Fruit fly (Drosophila melanogaster) whole organism, embryonic: ENCODE data around the gene CG16753.

Experiments used
- Awh ChIP-seq: fragments of 200-800 bp; sonication (Bioruptor generic); IDR thresholded peaks from 2 replicates; pipeline ENCODE4, ENCODE4 v1.3.6; 2022; ENCODE audit warnings: missing biosample characterization, missing genetic modification characterization
- Bgb ChIP-seq: fragments of 200-800 bp; sonication (Bioruptor generic); IDR thresholded peaks from 2 replicates; pipeline ENCODE4 v1.3.6; 2022; ENCODE audit warnings: missing biosample characterization, missing genetic modification characterization; ENCODE audit not compliant: partially characterized antibody
- CG11723 ChIP-seq: fragments of 200-800 bp; sonication (Bioruptor generic); optimal IDR thresholded peaks from 2 replicates; lab custom pipeline; 2017; ENCODE audit warnings: missing biosample characterization, mild to moderate bottlenecking, missing genetic modification characterization
- CG12219 ChIP-seq: fragments of 200-800 bp; sonication (Bioruptor generic); optimal IDR thresholded peaks from 3 replicates; lab custom pipeline; 2018; ENCODE audit warnings: missing biosample characterization, mild to moderate bottlenecking, missing genetic modification characterization
- CG12236 ChIP-seq: fragments of 200-800 bp; sonication (Bioruptor generic); optimal IDR thresholded peaks from 2 replicates; lab custom pipeline; 2016; ENCODE audit warnings: missing biosample characterization, missing genetic modification characterization
- CG13296 ChIP-seq: fragments of 200-800 bp; sonication (Bioruptor generic); optimal IDR thresholded peaks from 3 replicates; lab custom pipeline; 2018; ENCODE audit warnings: missing biosample characterization, mild to moderate bottlenecking, missing genetic modification characterization
- CG13894 ChIP-seq: fragments of 200-800 bp; sonication (Bioruptor generic); optimal IDR thresholded peaks from 3 replicates; lab custom pipeline; 2018; ENCODE audit warnings: missing biosample characterization, mild to moderate bottlenecking, missing genetic modification characterization, moderate library complexity
- CG14014 ChIP-seq: fragments of 200-800 bp; sonication (Bioruptor generic); IDR thresholded peaks from 2 replicates; pipeline ENCODE4 v1.3.6; 2022; ENCODE audit warnings: missing biosample characterization, missing genetic modification characterization
- CG16779 ChIP-seq: fragments of 200-800 bp; sonication (Bioruptor generic); IDR thresholded peaks from 2 replicates; pipeline ENCODE4 v1.3.6; 2022; ENCODE audit warnings: missing biosample characterization, missing genetic modification characterization
- CG17359 ChIP-seq: fragments of 200-800 bp; sonication (Bioruptor generic); optimal IDR thresholded peaks from 3 replicates; lab custom pipeline; 2018; ENCODE audit warnings: missing biosample characterization, mild to moderate bottlenecking, missing genetic modification characterization, moderate library complexity
- CG17568 ChIP-seq: fragments of 200-800 bp; sonication (Bioruptor generic); optimal IDR thresholded peaks from 2 replicates; lab custom pipeline; 2018; ENCODE audit warnings: missing biosample characterization, mild to moderate bottlenecking, missing genetic modification characterization, moderate library complexity
- CG31365 ChIP-seq: fragments of 200-800 bp; sonication (Bioruptor generic); optimal IDR thresholded peaks from 2 replicates; lab custom pipeline; 2018; ENCODE audit warnings: missing biosample characterization, mild to moderate bottlenecking, missing genetic modification characterization
- CG32772 ChIP-seq: fragments of 200-800 bp; sonication (Bioruptor generic); IDR thresholded peaks from 2 replicates; pipeline ENCODE4 v1.3.6; 2022; ENCODE audit warnings: missing biosample characterization, missing genetic modification characterization
- CG3726 ChIP-seq: fragments of 200-800 bp; sonication (Bioruptor generic); IDR thresholded peaks from 3 replicates; pipeline ENCODE4, ENCODE4 v1.3.6; 2022; ENCODE audit warnings: missing biosample characterization, missing genetic modification characterization
- CG5953 ChIP-seq: fragments of 200-800 bp; sonication (Bioruptor generic); IDR thresholded peaks from 2 replicates; pipeline ENCODE4 v1.3.6; 2022; ENCODE audit warnings: missing biosample characterization, missing genetic modification characterization
- CG6765 ChIP-seq: fragments of 200-800 bp; sonication (Bioruptor generic); optimal IDR thresholded peaks from 3 replicates; lab custom pipeline; 2017; ENCODE audit warnings: missing biosample characterization, mild to moderate bottlenecking, missing genetic modification characterization
- CG6791 ChIP-seq: fragments of 200-800 bp; sonication (Bioruptor generic); IDR thresholded peaks from 3 replicates; pipeline ENCODE4 v1.3.6; 2022; ENCODE audit warnings: missing biosample characterization, missing genetic modification characterization; ENCODE audit not compliant: partially characterized antibody
- CG7745 ChIP-seq: fragments of 200-800 bp; sonication (Bioruptor generic); optimal IDR thresholded peaks from 2 replicates; lab custom pipeline; 2018; ENCODE audit warnings: missing biosample characterization, mild to moderate bottlenecking, missing genetic modification characterization, moderate library complexity
- CG7928 ChIP-seq: fragments of 200-800 bp; sonication (Bioruptor generic); optimal IDR thresholded peaks from 2 replicates; lab custom pipeline; 2017; ENCODE audit warnings: missing biosample characterization, mild to moderate bottlenecking, missing genetic modification characterization
- CG9609 ChIP-seq: fragments of 200-800 bp; sonication (Bioruptor generic); optimal IDR thresholded peaks from 3 replicates; lab custom pipeline; 2016; ENCODE audit warnings: missing biosample characterization, missing genetic modification characterization
- D19B ChIP-seq: fragments of 200-800 bp; sonication (Bioruptor generic); optimal IDR thresholded peaks from 2 replicates; lab custom pipeline; 2017; ENCODE audit warnings: missing biosample characterization, mild to moderate bottlenecking, missing genetic modification characterization
- ERR ChIP-seq: fragments of 200-800 bp; sonication (Bioruptor generic); optimal IDR thresholded peaks from 2 replicates; lab custom pipeline; 2016; ENCODE audit warnings: missing biosample characterization, missing genetic modification characterization
- Ets97D ChIP-seq: fragments of 200-800 bp; sonication (Bioruptor generic); optimal IDR thresholded peaks from 3 replicates; lab custom pipeline; 2016; ENCODE audit warnings: missing biosample characterization, missing genetic modification characterization
- Fer1 ChIP-seq: fragments of 200-800 bp; sonication (Bioruptor generic); optimal IDR thresholded peaks from 2 replicates; lab custom pipeline; 2017; ENCODE audit warnings: missing biosample characterization, mild to moderate bottlenecking, missing genetic modification characterization
- Gug ChIP-seq: fragments of 200-800 bp; sonication (Bioruptor generic); IDR thresholded peaks from 4 replicates; pipeline ENCODE4 v1.3.6; 2022; ENCODE audit warnings: missing biosample characterization, missing genetic modification characterization
- HLHmδ ChIP-seq: fragments of 200-800 bp; sonication (Bioruptor generic); optimal IDR thresholded peaks from 2 replicates; lab custom pipeline; 2018; ENCODE audit warnings: missing biosample characterization, mild to moderate bottlenecking, missing genetic modification characterization, moderate library complexity
- Rfx ChIP-seq: fragments of 200-800 bp; sonication (Bioruptor generic); IDR thresholded peaks from 2 replicates; pipeline ENCODE4 v1.3.6; 2022; ENCODE audit warnings: missing biosample characterization, missing genetic modification characterization
- Taf1 ChIP-seq: fragments of 200-800 bp; sonication (Bioruptor generic); IDR thresholded peaks from 2 replicates; pipeline ENCODE4 v1.3.6; 2022; ENCODE audit warnings: missing biosample characterization, missing genetic modification characterization
- Xbp1 ChIP-seq: fragments of 200-800 bp; sonication (Bioruptor generic); optimal IDR thresholded peaks from 3 replicates; lab custom pipeline; 2016; ENCODE audit warnings: missing biosample characterization, mild to moderate bottlenecking, missing genetic modification characterization
- Xrp1 ChIP-seq: fragments of 200-800 bp; sonication (Bioruptor generic); IDR thresholded peaks from 2 replicates; pipeline ENCODE4 v1.3.6; 2022; ENCODE audit warnings: missing biosample characterization, missing genetic modification characterization
- amos ChIP-seq: fragments of 200-800 bp; sonication (Bioruptor generic); IDR thresholded peaks from 2 replicates; pipeline ENCODE4 v1.3.6; 2022; ENCODE audit warnings: missing biosample characterization, missing genetic modification characterization; ENCODE audit not compliant: partially characterized antibody
- ap ChIP-seq: fragments of 200-800 bp; sonication (Bioruptor generic); IDR thresholded peaks from 2 replicates; pipeline ENCODE4 v1.3.6; 2022; ENCODE audit warnings: missing biosample characterization, missing genetic modification characterization
- br ChIP-seq: fragments of >200 bp; optimal IDR thresholded peaks from 2 replicates; lab custom pipeline; 2017
- caup ChIP-seq: fragments of 200-800 bp; sonication (Bioruptor generic); optimal IDR thresholded peaks from 3 replicates; lab custom pipeline; 2017; ENCODE audit warnings: missing biosample characterization, mild to moderate bottlenecking, missing genetic modification characterization, moderate library complexity; ENCODE audit not compliant: severe bottlenecking
- dmrt99B ChIP-seq: fragments of 200-800 bp; sonication (Bioruptor generic); optimal IDR thresholded peaks from 2 replicates; lab custom pipeline; 2018; ENCODE audit warnings: missing biosample characterization, mild to moderate bottlenecking, missing genetic modification characterization, moderate library complexity
- emc ChIP-seq: fragments of 200-800 bp; sonication (Bioruptor generic); optimal IDR thresholded peaks from 2 replicates; lab custom pipeline; 2016; ENCODE audit warnings: missing biosample characterization, missing genetic modification characterization
- fd96Cb ChIP-seq: fragments of 200-800 bp; sonication (Bioruptor generic); optimal IDR thresholded peaks from 2 replicates; lab custom pipeline; 2018; ENCODE audit warnings: missing biosample characterization, mild to moderate bottlenecking, missing genetic modification characterization, moderate library complexity
- ftz-f1 ChIP-seq: fragments of 200-800 bp; sonication (Bioruptor generic); optimal IDR thresholded peaks from 2 replicates; lab custom pipeline; 2016; ENCODE audit warnings: missing biosample characterization, missing genetic modification characterization
- gfzf ChIP-seq: fragments of 200-800 bp; sonication (Bioruptor generic); optimal IDR thresholded peaks from 2 replicates; lab custom pipeline; 2016; ENCODE audit warnings: missing biosample characterization, mild to moderate bottlenecking, missing genetic modification characterization, moderate library complexity
- grau ChIP-seq: fragments of 200-800 bp; optimal IDR thresholded peaks from 3 replicates; lab custom pipeline; 2019; ENCODE audit warnings: missing biosample characterization, mild to moderate bottlenecking, missing genetic modification characterization, moderate library complexity
- hb ChIP-seq: fragments of 200-800 bp; sonication (Bioruptor generic); IDR thresholded peaks from 3 replicates; pipeline ENCODE4 v1.3.6; 2022; ENCODE audit warnings: missing biosample characterization, missing genetic modification characterization; ENCODE audit not compliant: partially characterized antibody
- lilli ChIP-seq: fragments of 200-800 bp; sonication (Bioruptor generic); optimal IDR thresholded peaks from 3 replicates; lab custom pipeline; 2016; ENCODE audit warnings: missing biosample characterization, missing genetic modification characterization
- oc ChIP-seq: fragments of 200-800 bp; sonication (Bioruptor generic); optimal IDR thresholded peaks from 2 replicates; lab custom pipeline; 2018; ENCODE audit warnings: missing biosample characterization, mild to moderate bottlenecking, missing genetic modification characterization, moderate library complexity
- org-1 ChIP-seq: fragments of 200-800 bp; sonication (Bioruptor generic); optimal IDR thresholded peaks from 2 replicates; lab custom pipeline; 2017; ENCODE audit warnings: missing biosample characterization, missing genetic modification characterization
- salm ChIP-seq: fragments of 200-800 bp; sonication (Bioruptor generic); optimal IDR thresholded peaks from 2 replicates; lab custom pipeline; 2018; ENCODE audit warnings: missing biosample characterization, mild to moderate bottlenecking, missing genetic modification characterization
- scrt ChIP-seq: fragments of 200-800 bp; sonication (Bioruptor generic); optimal IDR thresholded peaks from 2 replicates; lab custom pipeline; 2018; ENCODE audit warnings: missing biosample characterization, mild to moderate bottlenecking, missing genetic modification characterization, moderate library complexity
- sima ChIP-seq: fragments of 200-800 bp; sonication (Bioruptor generic); optimal IDR thresholded peaks from 2 replicates; lab custom pipeline; 2016; ENCODE audit warnings: missing biosample characterization, missing genetic modification characterization
- so ChIP-seq: fragments of 200-800 bp; sonication (Bioruptor generic); IDR thresholded peaks from 3 replicates; pipeline ENCODE4 v1.3.6; 2022; ENCODE audit warnings: missing biosample characterization, missing genetic modification characterization
- zen2 ChIP-seq: fragments of 200-800 bp; sonication (Bioruptor generic); IDR thresholded peaks from 3 replicates; pipeline ENCODE4 v1.3.6; 2022; ENCODE audit warnings: missing biosample characterization, missing genetic modification characterization; ENCODE audit not compliant: partially characterized antibody

CG16753 gene

dm6 chr3L:3078398-3079155 is 23.7 kb downstream of the CG16753 start (continued):
- TF ChIP-seq ftz-f1 (GFP tag; lab: Kevin White, UChicago) (no peak), ap (GFP tag; lab: Robert Waterston, UW) (peak; percentile 35; the same call in 1 of the 2 replicates), CG3726 (GFP tag; lab: Robert Waterston, UW) (no peak), CG11723 (GFP tag; lab: Kevin White, UChicago) (peak; percentile 31), dmrt99B (tag; lab: Kevin White, UChicago) (peak; percentile 43), CG7745 (tag; lab: Kevin White, UChicago) (no peak), ERR (GFP tag; lab: Kevin White, UChicago) (no peak), Xrp1 (GFP tag; lab: Robert Waterston, UW) (no peak; the same call in 1 of the 2 replicates), CG13894 (tag; lab: Kevin White, UChicago) (peak; percentile 34), lilli (GFP tag; lab: Kevin White, UChicago) (peak; percentile 26), amos (GFP tag; lab: Robert Waterston, UW) (no peak), CG9609 (no peak), Xbp1 (GFP tag; lab: Kevin White, UChicago) (peak; percentile 27), fd96Cb (peak; percentile 48), caup (GFP tag; lab: Kevin White, UChicago) (peak; percentile 59), Gug (GFP tag; lab: Robert Waterston, UW) (no peak), CG17359 (tag; lab: Kevin White, UChicago) (peak; percentile 31), D19B (GFP tag; lab: Kevin White, UChicago) (no peak), zen2 (GFP tag; lab: Robert Waterston, UW) (no peak), oc (tag; lab: Kevin White, UChicago) (no peak), CG16779 (no peak), CG6791 (GFP tag; lab: Robert Waterston, UW) (no peak), salm (tag; lab: Kevin White, UChicago) (peak; percentile 24), CG31365 (tag; lab: Kevin White, UChicago) (peak; percentile 27), emc (GFP tag; lab: Kevin White, UChicago) (no peak), org-1 (no peak), CG17568 (GFP tag; lab: Kevin White, UChicago) (peak; percentile 15), CG12236 (no peak), CG14014 (GFP tag; lab: Robert Waterston, UW) (peak; percentile 61; the same call in 1 of the 2 replicates), CG5953 (peak; percentile 46; the same call in 1 of the 2 replicates), Ets97D (GFP tag; lab: Kevin White, UChicago) (no peak), CG6765 (GFP tag; lab: Kevin White, UChicago) (peak; percentile 68), sima (no peak), Awh (GFP tag; lab: Robert Waterston, UW) (peak; percentile 53; the same call in 1 of the 2 replicates), grau (tag; lab: Kevin White, UChicago) (peak; percentile 87), HLHmδ (GFP tag; lab: Kevin White, UChicago) (no peak), Fer1 (GFP tag; lab: Kevin White, UChicago) (peak; percentile 79), so (GFP tag; lab: Robert Waterston, UW) (peak; percentile 66; the same call in 2 of the 3 replicates), CG7928 (GFP tag; lab: Kevin White, UChicago) (peak; percentile 15), Rfx (peak; percentile 38), scrt (GFP tag; lab: Kevin White, UChicago) (peak; percentile 32), br (no peak), hb (GFP tag; lab: Robert Waterston, UW) (no peak), Taf1 (GFP tag; lab: Robert Waterston, UW) (no peak), CG32772 (GFP tag; lab: Robert Waterston, UW) (0 out of 2 replicates have a peak, but pooled peaks have one; percentile 23), Bgb (GFP tag; lab: Robert Waterston, UW) (no peak), gfzf (GFP tag; lab: Kevin White, UChicago) (no peak), CG13296 (peak; percentile 80), CG12219 (GFP tag; lab: Kevin White, UChicago) (no peak)
